Worm (Caenorhabditis elegans) whole organism, L1 larva: ENCODE data around the gene C05C12.5.
A peak's percentile ranks its signal among the peaks of the same experiment; 100 is the strongest.

Source experiments
- C04F5.9 ChIP-seq: sonication (generic microtip); optimal IDR thresholded peaks from 2 replicates; lab custom pipeline; 2016; ENCODE audit warnings: missing genetic modification characterization, missing compliant biosample characterization
- blmp-1 ChIP-seq: fragments of 150-350 bp; optimal IDR thresholded peaks from 2 replicates; lab custom pipeline; 2014; ENCODE audit warnings: missing biosample characterization, missing genetic modification characterization
- ceh-82 ChIP-seq, 3 experiments: fragments of 150-350 bp in 1 of 3; sonication (generic microtip) in 2 of 3; optimal IDR thresholded peaks; 2 replicates each; lab custom pipeline; 2014 to 2017; ENCODE audit warnings: missing biosample characterization in 3 of 3, missing genetic modification characterization in 3 of 3
- ceh-88 ChIP-seq: fragments of 200-800 bp; sonication (Bioruptor generic); IDR thresholded peaks from 2 replicates; pipeline ENCODE4 v1.3.6; 2022; ENCODE audit warnings: missing genetic modification characterization, missing compliant biosample characterization
- dpl-1 ChIP-seq, 3 experiments: fragments of 150-350 bp in 2 of 3; sonication (generic microtip) in 1 of 3; optimal IDR thresholded peaks; 2 replicates each; lab custom pipeline; 2014 to 2017; ENCODE audit warnings: missing biosample characterization in 3 of 3, missing genetic modification characterization in 3 of 3, missing genetic modification reagents in 3 of 3
- efl-1 ChIP-seq, 4 experiments: fragments of 150-350 bp; optimal IDR thresholded peaks in 3 of 4; peaks in 1 of 4; 1 replicate in 1 of 4; 2 replicates in 3 of 4; lab custom pipeline; 2014; ENCODE audit warnings: missing biosample characterization in 2 of 4, missing genetic modification characterization in 2 of 4, missing genetic modification reagents in 2 of 4
- egl-13 ChIP-seq: sonication (generic microtip); optimal IDR thresholded peaks from 2 replicates; lab custom pipeline; 2016; ENCODE audit warnings: missing genotype, missing genetic modification reagents, missing genetic modification characterization, missing compliant biosample characterization
- elt-2 ChIP-seq: sonication (generic microtip); optimal IDR thresholded peaks from 2 replicates; lab custom pipeline; 2016; ENCODE audit warnings: missing genetic modification characterization, mild to moderate bottlenecking, inconsistent platforms, missing compliant biosample characterization, missing genetic modification reagents
- elt-3 ChIP-seq, 6 experiments: fragments of 150-350 bp in 1 of 6; sonication (generic microtip); optimal IDR thresholded peaks; 2 replicates each; lab custom pipeline; 2017 to 2018; ENCODE audit warnings: missing biosample characterization in 6 of 6, missing genetic modification characterization in 6 of 6, inconsistent platforms in 1 of 6
- ets-5 ChIP-seq: fragments of 200-800 bp; sonication (Bioruptor generic); IDR thresholded peaks from 2 replicates; pipeline ENCODE4 v1.3.6; 2022; ENCODE audit warnings: missing genetic modification characterization, missing compliant biosample characterization
- fkh-10 ChIP-seq: sonication (generic microtip); optimal IDR thresholded peaks from 2 replicates; lab custom pipeline; 2017; ENCODE audit warnings: missing biosample characterization, missing genetic modification reagents, missing genetic modification characterization
- fkh-8 ChIP-seq: sonication (generic microtip); optimal IDR thresholded peaks from 2 replicates; lab custom pipeline; 2016; ENCODE audit warnings: mild to moderate bottlenecking, missing genetic modification characterization, missing compliant biosample characterization
- hlh-17 ChIP-seq: fragments of 200-800 bp; sonication (Bioruptor generic); optimal IDR thresholded peaks from 2 replicates; lab custom pipeline; 2018; ENCODE audit warnings: missing genetic modification characterization, mild to moderate bottlenecking, missing compliant biosample characterization, moderate library complexity, borderline replicate concordance
- isw-1 ChIP-seq: fragments of 200-800 bp; sonication (Bioruptor generic); IDR thresholded peaks from 2 replicates; pipeline ENCODE4 v1.3.6; 2022; ENCODE audit warnings: missing genetic modification characterization, missing compliant biosample characterization
- jun-1 ChIP-seq: fragments of 150-350 bp; optimal IDR thresholded peaks from 2 replicates; lab custom pipeline; 2014; ENCODE audit warnings: missing biosample characterization, missing genetic modification reagents, missing genetic modification characterization
- lin-15B ChIP-seq: fragments of 150-350 bp; sonication (generic microtip); optimal IDR thresholded peaks from 3 replicates; lab custom pipeline; 2014; ENCODE audit warnings: missing biosample characterization, missing genetic modification characterization
- lin-35 ChIP-seq, 2 experiments: fragments of 150-350 bp; optimal IDR thresholded peaks; 2 replicates each; lab custom pipeline; 2014; ENCODE audit warnings: missing biosample characterization in 2 of 2, missing genetic modification characterization in 2 of 2, missing genetic modification reagents in 2 of 2
- lin-39 ChIP-seq: fragments of 150-350 bp; optimal IDR thresholded peaks from 2 replicates; lab custom pipeline; 2014; ENCODE audit warnings: missing biosample characterization, missing genetic modification reagents, missing genetic modification characterization
- mdl-1 ChIP-seq, 2 experiments: fragments of 150-350 bp; optimal IDR thresholded peaks; 2 replicates each; lab custom pipeline; 2014 to 2017; ENCODE audit warnings: missing biosample characterization in 2 of 2, missing genetic modification characterization in 2 of 2, inconsistent platforms in 1 of 2
- mef-2 ChIP-seq: fragments of 150-350 bp; optimal IDR thresholded peaks from 2 replicates; lab custom pipeline; 2014; ENCODE audit warnings: missing biosample characterization, missing genetic modification characterization
- mep-1 ChIP-seq: fragments of 150-350 bp; optimal IDR thresholded peaks from 2 replicates; lab custom pipeline; 2014; ENCODE audit warnings: missing biosample characterization, missing genetic modification characterization
- nhr-12 ChIP-seq: sonication (generic microtip); optimal IDR thresholded peaks from 2 replicates; lab custom pipeline; 2017; ENCODE audit warnings: missing biosample characterization, missing genetic modification characterization
- nhr-76 ChIP-seq: sonication (generic microtip); optimal IDR thresholded peaks from 2 replicates; lab custom pipeline; 2017; ENCODE audit warnings: missing biosample characterization, missing genetic modification characterization
- pax-3 ChIP-seq: fragments of 200-800 bp; sonication (Bioruptor generic); optimal IDR thresholded peaks from 2 replicates; lab custom pipeline; 2018; ENCODE audit warnings: mild to moderate bottlenecking, missing genetic modification characterization, moderate library complexity, missing compliant biosample characterization
- snpc-4 ChIP-seq: fragments of 150-350 bp; optimal IDR thresholded peaks from 2 replicates; lab custom pipeline; 2014; ENCODE audit warnings: missing biosample characterization, missing genetic modification characterization
- snu-23 ChIP-seq: sonication (generic microtip); optimal IDR thresholded peaks from 2 replicates; lab custom pipeline; 2016; ENCODE audit warnings: missing genetic modification characterization, missing compliant biosample characterization
- sox-4 ChIP-seq: sonication (generic microtip); optimal IDR thresholded peaks from 2 replicates; lab custom pipeline; 2016; ENCODE audit warnings: missing genetic modification characterization, missing compliant biosample characterization
- sptf-1 ChIP-seq: fragments of 150-350 bp; optimal IDR thresholded peaks from 2 replicates; lab custom pipeline; 2014; ENCODE audit warnings: missing biosample characterization, missing genetic modification characterization
- sup-37 ChIP-seq: fragments of 200-800 bp; sonication (Bioruptor generic); optimal IDR thresholded peaks from 2 replicates; lab custom pipeline; 2018; ENCODE audit warnings: mild to moderate bottlenecking, missing genetic modification characterization, missing compliant biosample characterization
- swsn-7 ChIP-seq: sonication (generic microtip); optimal IDR thresholded peaks from 2 replicates; lab custom pipeline; 2016; ENCODE audit warnings: missing genetic modification characterization, missing compliant biosample characterization
- tbx-2 ChIP-seq: sonication (generic microtip); optimal IDR thresholded peaks from 2 replicates; lab custom pipeline; 2016; ENCODE audit warnings: missing genetic modification characterization, missing compliant biosample characterization
- tlp-1 ChIP-seq: fragments of 150-350 bp; optimal IDR thresholded peaks from 2 replicates; lab custom pipeline; 2014; ENCODE audit warnings: missing biosample characterization, missing genetic modification characterization
- unc-130 ChIP-seq: fragments of 150-350 bp; optimal IDR thresholded peaks from 2 replicates; lab custom pipeline; 2017; ENCODE audit warnings: missing biosample characterization, missing genetic modification characterization, inconsistent platforms
- unc-30 ChIP-seq: sonication (generic microtip); optimal IDR thresholded peaks from 2 replicates; lab custom pipeline; 2017; ENCODE audit warnings: missing biosample characterization, missing genetic modification characterization
- unc-86 ChIP-seq: sonication (generic microtip); optimal IDR thresholded peaks from 2 replicates; lab custom pipeline; 2016; ENCODE audit warnings: missing genetic modification characterization, missing compliant biosample characterization
- vab-15 ChIP-seq: sonication (generic microtip); optimal IDR thresholded peaks from 2 replicates; lab custom pipeline; 2017; ENCODE audit warnings: missing genotype, mild to moderate bottlenecking, missing genetic modification characterization, missing compliant biosample characterization
- zag-1 ChIP-seq: fragments of 150-350 bp; optimal IDR thresholded peaks from 2 replicates; lab custom pipeline; 2014; ENCODE audit warnings: missing biosample characterization, missing genetic modification characterization
- zip-4 ChIP-seq: fragments of 200-800 bp; sonication (Bioruptor generic); optimal IDR thresholded peaks from 2 replicates; lab custom pipeline; 2018; ENCODE audit warnings: mild to moderate bottlenecking, missing genetic modification characterization, moderate library complexity, missing compliant biosample characterization
- ztf-11 ChIP-seq, 2 experiments: sonication (generic microtip); optimal IDR thresholded peaks; 2 replicates each; lab custom pipeline; 2016 to 2017; ENCODE audit warnings: missing genetic modification characterization in 2 of 2, missing biosample characterization in 1 of 2, missing compliant biosample characterization in 1 of 2

The C05C12.5 gene

ce11 chrIV:11229013-11229412 lies 32.0 kb downstream of the C05C12.5 start:
- TF ChIP-seq ceh-88 (no peak), efl-1 (optimal IDR thresholded peaks at IDR 0.05; lab: Kevin White, UChicago) (no peak), efl-1 (GFP tag; optimal IDR thresholded peaks at IDR 0.05 in 1 of 2; lab: Kevin White, UChicago) (peak in 1 of 2 experiments; percentile 78)
- TF ChIP-seq, all 84 proteins: peak for 1

ce11 chrIV:11226545-11226944 lies 34.4 kb downstream of the C05C12.5 start:
- TF ChIP-seq sox-4 (tag; lab: Kevin White, UChicago), result no peak
- TF ChIP-seq swsn-7 (tag; lab: Kevin White, UChicago), result no peak
- TF ChIP-seq unc-86 (tag; lab: Kevin White, UChicago), result no peak
- TF ChIP-seq sptf-1, result no peak
- TF ChIP-seq ztf-11 (tag; optimal IDR thresholded peaks at IDR 0.05; lab: Kevin White, UChicago), result no peak
- TF ChIP-seq nhr-76 (tag; lab: Kevin White, UChicago), result no peak
- TF ChIP-seq unc-130, result no peak
- TF ChIP-seq mep-1 (tag; lab: Kevin White, UChicago), result no peak
- no peak for TF ChIP-seq zag-1
- no peak for TF ChIP-seq lin-15B
- no peak for TF ChIP-seq snpc-4
- no peak for TF ChIP-seq lin-35 (GFP tag; optimal IDR thresholded peaks at IDR 0.05; lab: Kevin White, UChicago)
- no peak for TF ChIP-seq vab-15 (tag; lab: Kevin White, UChicago)
- no peak for TF ChIP-seq jun-1 (tag; lab: Kevin White, UChicago)
- TF ChIP-seq unc-30 (tag; lab: Kevin White, UChicago), result no peak

- TF ChIP-seq efl-1 (optimal IDR thresholded peaks at IDR 0.05; lab: Kevin White, UChicago) (no peak), efl-1 (GFP tag; optimal IDR thresholded peaks at IDR 0.05 in 1 of 2; lab: Kevin White, UChicago) (peak in 1 of 2 experiments; percentile 21), zag-1 (no peak), ets-5 (GFP tag; lab: Robert Waterston, UW) (no peak), blmp-1 (tag; lab: Kevin White, UChicago) (peak; percentile 29), mef-2 (tag; lab: Kevin White, UChicago) (no peak), nhr-12 (tag; lab: Kevin White, UChicago) (no peak), elt-3 (tag; optimal IDR thresholded peaks at IDR 0.05; lab: Kevin White, UChicago) (no peak), mep-1 (tag; lab: Kevin White, UChicago) (no peak)
Measured at ce11 chrIV:11225206-11225605, 35.8 kb downstream of the C05C12.5 start, which contains the start of gene col-125. Gene col-125, plus strand, starts transcription at chrIV:11225506.

- TF ChIP-seq fkh-10, result no peak
- no peak for TF ChIP-seq ets-5 (GFP tag; lab: Robert Waterston, UW)
- no peak for TF ChIP-seq ceh-82 (tag; optimal IDR thresholded peaks at IDR 0.05; lab: Kevin White, UChicago)
- no peak for TF ChIP-seq mef-2 (tag; lab: Kevin White, UChicago)
Measured at ce11 chrIV:11223878-11224277, 37.1 kb downstream of the C05C12.5 start, which contains the start of gene C29F4.3. Gene C29F4.3, minus strand, starts transcription at chrIV:11223978.

- TF ChIP-seq hlh-17 (GFP tag; lab: Kevin White, UChicago) (no peak), sup-37 (GFP tag; lab: Kevin White, UChicago) (no peak), fkh-8 (tag; lab: Kevin White, UChicago) (no peak), snu-23 (no peak), lin-39 (tag; lab: Kevin White, UChicago) (no peak)
Measured at ce11 chrIV:11218037-11218436, 42.9 kb downstream of the C05C12.5 start, which contains the start of gene zip-6. Gene zip-6, minus strand, starts transcription at chrIV:11218137.

- TF ChIP-seq dpl-1 (GFP tag; optimal IDR thresholded peaks at IDR 0.05; lab: Kevin White, UChicago), result no peak
- TF ChIP-seq, all 84 proteins: peak for 0
Measured at ce11 chrIV:11212978-11213377, 48.0 kb downstream of the C05C12.5 start.

- TF ChIP-seq ceh-82 (tag; optimal IDR thresholded peaks at IDR 0.05; lab: Kevin White, UChicago), result peak in 1 of 3 experiments; percentile 0
- peak; percentile 44 for TF ChIP-seq elt-2 (tag; lab: Kevin White, UChicago)
- TF ChIP-seq isw-1 (GFP tag; lab: Robert Waterston, UW), result no peak
- TF ChIP-seq zag-1, result no peak
- no peak for TF ChIP-seq zip-4 (GFP tag; lab: Kevin White, UChicago)
- TF ChIP-seq snu-23, result peak; percentile 13
- no peak for TF ChIP-seq sox-4 (tag; lab: Kevin White, UChicago)
- no peak for TF ChIP-seq jun-1 (tag; lab: Kevin White, UChicago)
- no peak for TF ChIP-seq pax-3 (tag; lab: Kevin White, UChicago)
- no peak for TF ChIP-seq tbx-2 (tag; lab: Kevin White, UChicago)
- TF ChIP-seq fkh-10, result no peak
- peak in 1 of 2 experiments; percentile 29 for TF ChIP-seq lin-35 (GFP tag; optimal IDR thresholded peaks at IDR 0.05; lab: Kevin White, UChicago)
- TF ChIP-seq swsn-7 (tag; lab: Kevin White, UChicago), result no peak
- no peak for TF ChIP-seq C04F5.9 (tag; lab: Kevin White, UChicago)
- TF ChIP-seq egl-13 (tag; lab: Kevin White, UChicago), result no peak
- TF ChIP-seq mdl-1 (tag; optimal IDR thresholded peaks at IDR 0.05; lab: Kevin White, UChicago), result no peak
- TF ChIP-seq tlp-1 (tag; lab: Kevin White, UChicago), result peak; percentile 69
- peak; percentile 10 for TF ChIP-seq mep-1 (tag; lab: Kevin White, UChicago)
- no peak for TF ChIP-seq ztf-11 (tag; optimal IDR thresholded peaks at IDR 0.05; lab: Kevin White, UChicago)
Measured at ce11 chrIV:11211547-11211946, 49.4 kb downstream of the C05C12.5 start.
